Worm (Caenorhabditis elegans): ENCODE data around the gene F54B8.4.
"Not testable (repeated sequence)": the region's sequence is repeated elsewhere in the genome, so short reads cannot be mapped to it uniquely, and the experiment has no call there.

Gene F54B8.4

DNA sequence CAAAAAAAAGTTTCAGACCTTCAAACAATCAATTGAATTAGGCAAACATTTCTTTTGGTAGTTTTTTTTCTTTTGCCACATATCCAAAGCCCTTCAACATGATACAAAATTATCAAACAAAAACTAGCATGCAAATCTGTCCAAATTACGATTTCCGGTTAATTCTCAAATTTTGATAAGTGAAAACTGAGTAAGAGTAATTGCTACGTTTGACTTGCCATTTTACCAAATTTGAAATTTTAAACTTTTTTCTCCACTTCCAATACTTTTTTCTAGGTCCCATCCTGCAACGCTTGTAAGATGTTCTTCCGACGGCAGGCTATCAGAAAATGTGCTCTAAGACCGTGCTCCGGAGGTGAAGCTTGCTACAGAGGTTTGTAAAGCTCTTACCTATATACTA is 20.1 kb upstream of the F54B8.4 start, which contains the start of gene nhr-223:
nhr-223 (plus strand) TSS at position 301 of the 400 bp plus-strand sequence.
- TF ChIP-seq snpc-4 (tag; optimal IDR thresholded peaks at IDR 0.05) (no peak), R02D3.7 (tag; optimal IDR thresholded peaks at IDR 0.05) (no peak), sma-3 (GFP tag; optimal IDR thresholded peaks at IDR 0.05) (no peak), egl-27 (tag; optimal IDR thresholded peaks at IDR 0.05) (no peak), alr-1 (tag; optimal IDR thresholded peaks at IDR 0.05) (no peak), unc-55 (GFP tag; optimal IDR thresholded peaks at IDR 0.05) (no peak), nhr-129 (tag; optimal IDR thresholded peaks at IDR 0.05) (no peak), mdl-1 (tag; optimal IDR thresholded peaks at IDR 0.05) (no peak)

ce11 chrV:15798108-15798507 is 18.1 kb upstream of the F54B8.4 start, which contains the start of gene T26E4.10:
TSS of gene T26E4.10 (minus strand) at chrV:15798208.
- no peak for TF ChIP-seq fos-1 (tag; optimal IDR thresholded peaks at IDR 0.05)
- no peak for TF ChIP-seq ceh-82 (tag; optimal IDR thresholded peaks at IDR 0.05)
- TF ChIP-seq nhr-129 (tag; optimal IDR thresholded peaks at IDR 0.05) = no peak
- no peak for TF ChIP-seq peb-1 (tag; optimal IDR thresholded peaks at IDR 0.05)
- no peak for TF ChIP-seq skn-1 (tag; optimal IDR thresholded peaks at IDR 0.05)
- TF ChIP-seq aly-2 (tag; optimal IDR thresholded peaks at IDR 0.05) = no peak
- TF ChIP-seq snpc-4 (tag; optimal IDR thresholded peaks at IDR 0.05) = no peak
- no peak for TF ChIP-seq blmp-1 (tag; optimal IDR thresholded peaks at IDR 0.05; ENCODE audit: insufficient read depth)
- TF ChIP-seq mbf-1 (tag; optimal IDR thresholded peaks at IDR 0.05) = no peak
- no peak for TF ChIP-seq F13H6.1 (tag; optimal IDR thresholded peaks at IDR 0.05)

ce11 chrV:15802623-15803022 is 13.6 kb upstream of the F54B8.4 start, which contains the start of gene T26E4.9:
TSS of gene T26E4.9 (minus strand) at chrV:15802723.
- not testable (repeated sequence) for TF ChIP-seq nhr-77, elt-3, ztf-4 (tag; optimal IDR thresholded peaks at IDR 0.05)

DNA sequence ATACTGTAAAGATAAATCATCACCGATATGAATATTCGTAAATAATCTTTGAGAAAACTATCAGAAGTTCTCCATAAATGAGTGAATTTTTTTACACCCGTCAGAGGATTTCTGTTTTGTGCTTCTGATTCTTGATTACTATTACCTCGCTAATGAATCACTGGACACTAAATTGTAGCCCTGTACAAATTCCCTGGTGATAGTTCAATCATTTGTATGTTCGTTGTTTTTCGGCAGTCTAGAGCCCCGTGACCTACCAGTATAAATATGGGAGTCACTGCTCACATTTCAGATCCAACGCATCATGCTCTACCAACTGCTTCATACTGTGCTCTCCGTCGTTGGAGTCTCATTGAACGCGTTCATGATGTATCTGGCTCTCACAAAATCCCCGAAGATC is 13.1 kb upstream of the F54B8.4 start, which contains the start of gene srd-27:
srd-27 (plus strand) TSS at position 301 of the 400 bp plus-strand sequence.
- not testable (repeated sequence) for TF ChIP-seq skn-1 (tag; optimal IDR thresholded peaks at IDR 0.05); nhr-77 (tag; optimal IDR thresholded peaks at IDR 0.05); lin-13 (GFP tag; optimal IDR thresholded peaks at IDR 0.05)

DNA sequence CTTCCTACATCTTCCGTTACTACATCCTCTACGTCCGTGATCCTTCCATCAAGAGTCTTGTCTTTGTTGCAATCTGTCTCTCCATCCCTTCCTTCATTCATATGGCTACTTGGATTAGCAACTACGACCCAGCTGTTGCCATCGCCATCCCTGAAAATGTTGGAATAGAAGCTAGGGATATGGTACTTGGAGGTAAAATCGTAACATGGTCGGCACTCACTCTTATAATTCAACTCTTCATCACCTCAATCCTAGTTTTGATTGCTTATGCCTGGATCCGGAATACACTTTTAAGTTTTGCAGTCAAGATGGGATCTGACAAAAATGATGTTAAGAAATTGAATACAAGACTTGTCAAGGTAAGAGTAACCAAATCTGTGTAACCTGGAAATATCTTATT is 12.4 kb upstream of the F54B8.4 start, which contains the start of gene T26E4.18:
T26E4.18 (minus strand) TSS at position 101 of the 400 bp plus-strand sequence.
- TF ChIP-seq snpc-4 (tag; optimal IDR thresholded peaks at IDR 0.05); skn-1 (tag; optimal IDR thresholded peaks at IDR 0.05); sma-9 (GFP tag; optimal IDR thresholded peaks at IDR 0.05); sma-9 (tag; optimal IDR thresholded peaks at IDR 0.05): not testable (repeated sequence)

- TF ChIP-seq unc-39, ceh-16, nhr-10 (tag; optimal IDR thresholded peaks at IDR 0.05): not testable (repeated sequence)
Measured at ce11 chrV:15807420-15807819, 8.8 kb upstream of the F54B8.4 start, which contains the start of gene srsx-38. TSS of gene srsx-38 (minus strand) at chrV:15807520.

DNA sequence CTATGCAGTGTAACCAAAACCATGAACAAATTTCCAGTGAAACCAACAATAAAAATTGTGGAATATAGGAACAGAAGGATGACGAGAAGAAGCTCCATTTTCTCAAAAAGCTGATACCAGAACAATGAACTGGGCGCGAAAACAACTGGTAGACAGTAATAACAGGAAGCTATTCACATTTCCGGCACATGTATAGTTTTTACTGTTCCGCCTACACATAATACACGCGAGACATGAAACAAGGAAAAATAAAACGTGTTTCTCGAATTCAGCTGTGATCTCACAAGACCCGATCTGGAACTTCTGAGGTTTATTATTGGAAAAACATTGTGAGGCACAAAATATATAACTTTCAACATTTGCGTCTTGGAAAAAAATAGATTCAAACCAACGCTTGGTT is 6.6 kb upstream of the F54B8.4 start, which contains the start of gene srsx-36:
srsx-36 (minus strand) TSS at position 101 of the 400 bp plus-strand sequence.
- TF ChIP-seq ZK546.5 (tag; optimal IDR thresholded peaks at IDR 0.05) = no peak
- no peak for TF ChIP-seq nhr-12 (tag; optimal IDR thresholded peaks at IDR 0.05)
- no peak for TF ChIP-seq fos-1 (tag; optimal IDR thresholded peaks at IDR 0.05)
- TF ChIP-seq mbf-1 (tag; optimal IDR thresholded peaks at IDR 0.05) = no peak
- TF ChIP-seq nhr-6 (tag; optimal IDR thresholded peaks at IDR 0.05) = no peak
- no peak for TF ChIP-seq skn-1 (tag; optimal IDR thresholded peaks at IDR 0.05)
- no peak for TF ChIP-seq sem-4 (tag; optimal IDR thresholded peaks at IDR 0.05)
- no peak for TF ChIP-seq ztf-11 (tag; optimal IDR thresholded peaks at IDR 0.05)
